Fruit fly (Drosophila melanogaster): ENCODE measurements around the gene trr.

- no peak for TF ChIP-seq psq (optimal IDR thresholded peaks at IDR 0.05)
- TF ChIP-seq Myc (optimal IDR thresholded peaks at IDR 0.05) = no peak
Measured at dm6 chrX:1897384-1897783, 7.6 kb upstream of the trr start.

Data from Kc167 (cell line).